Fruit fly (Drosophila melanogaster) Kc167 (cell line): Measurements from ENCODE around the gene Prosbeta6.

Experiments used
- Sin3A ChIP-seq: fragments of >200 bp; optimal IDR thresholded peaks from 2 replicates; lab custom pipeline; 2018; ENCODE audit warnings: missing external identifiers
- psq ChIP-seq: fragments of >200 bp; optimal IDR thresholded peaks from 2 replicates; lab custom pipeline; 2017; ENCODE audit warnings: missing external identifiers

DNA sequence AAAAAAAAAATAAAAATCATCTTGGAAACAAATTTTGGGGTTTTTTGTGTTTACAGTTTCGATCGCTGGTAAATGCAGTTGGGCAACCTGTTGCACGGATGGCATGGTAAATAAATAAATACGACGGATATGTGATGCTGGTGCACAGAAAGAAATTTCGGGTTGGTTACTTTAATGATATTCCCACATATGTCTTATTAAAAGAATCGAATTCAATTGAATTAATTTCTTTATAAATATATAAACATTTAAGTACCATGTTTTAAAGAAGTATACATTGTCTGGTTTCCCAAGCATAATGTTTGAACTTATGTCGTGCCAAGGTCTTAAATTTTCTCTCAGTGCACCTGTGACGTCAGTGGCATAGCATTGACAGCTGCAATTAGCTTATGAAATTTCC, 42.7 kb downstream of the Prosbeta6 start:
- TF ChIP-seq psq (lab: Kevin White, UChicago) (no peak), Sin3A (lab: Kevin White, UChicago) (no peak)
